Worm (Caenorhabditis elegans): ENCODE measurements around the gene ufd-1.

DNA sequence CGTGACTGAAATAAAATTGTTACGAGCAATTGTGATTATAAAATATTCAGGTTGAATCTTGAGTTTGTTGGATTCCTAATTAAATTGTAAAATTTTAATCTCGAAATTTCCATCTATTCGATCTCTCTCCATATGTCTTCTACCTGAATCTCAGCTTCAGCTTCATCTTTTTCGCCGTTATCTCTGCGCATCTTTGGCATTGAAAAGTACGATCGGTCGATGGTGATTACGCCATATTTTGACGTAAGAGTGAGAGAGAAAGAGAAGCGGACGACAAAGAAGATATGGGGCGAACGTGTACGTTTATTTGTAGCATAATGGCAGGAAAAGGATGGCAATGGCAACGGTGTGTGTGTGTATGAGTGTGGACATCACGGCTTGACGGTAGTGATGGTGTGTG, 35.9 kb upstream of the ufd-1 start:
- TF ChIP-seq fos-1 (tag; optimal IDR thresholded peaks at IDR 0.05) (no peak), ama-1 (optimal IDR thresholded peaks at IDR 0.05) (no peak), nhr-25 (tag; optimal IDR thresholded peaks at IDR 0.05) (peak; percentile 92), ceh-28 (tag; optimal IDR thresholded peaks at IDR 0.05) (no peak), unc-39 (tag; optimal IDR thresholded peaks at IDR 0.05) (no peak)
